Worm (Caenorhabditis elegans) whole organism, late embryonic: ENCODE results near the gene srb-17.

Experiments
- C38D4.7 ChIP-seq: fragments of 200-800 bp; sonication (Bioruptor generic); optimal IDR thresholded peaks from 2 replicates; lab custom pipeline; 2018; ENCODE audit warnings: mild to moderate bottlenecking, missing genetic modification characterization, moderate library complexity, missing compliant biosample characterization
- F13H6.1 ChIP-seq: sonication (generic microtip); optimal IDR thresholded peaks from 2 replicates; lab custom pipeline; 2016; ENCODE audit warnings: missing genetic modification characterization, missing compliant biosample characterization
- K02D7.2 ChIP-seq: sonication (generic microtip); optimal IDR thresholded peaks from 2 replicates; lab custom pipeline; 2017; ENCODE audit warnings: mild to moderate bottlenecking, missing genetic modification characterization, missing compliant biosample characterization
- K09A11.1 ChIP-seq: sonication (generic microtip); optimal IDR thresholded peaks from 2 replicates; lab custom pipeline; 2017; ENCODE audit warnings: antibody characterized with exemption, mild to moderate bottlenecking, missing genetic modification characterization, missing compliant biosample characterization; ENCODE audit not compliant: insufficient read depth
- T23F11.4 ChIP-seq: fragments of 200-800 bp; sonication (Bioruptor generic); optimal IDR thresholded peaks from 2 replicates; lab custom pipeline; 2018; ENCODE audit warnings: mild to moderate bottlenecking, missing genetic modification characterization, missing compliant biosample characterization
- ahr-1 ChIP-seq: sonication (generic microtip); optimal IDR thresholded peaks from 2 replicates; lab custom pipeline; 2016; ENCODE audit warnings: missing genetic modification characterization, missing compliant biosample characterization
- ama-1 ChIP-seq: fragments of 150-350 bp; optimal IDR thresholded peaks from 2 replicates; lab custom pipeline; 2014
- ceh-14 ChIP-seq: sonication (generic microtip); optimal IDR thresholded peaks from 2 replicates; lab custom pipeline; 2016; ENCODE audit warnings: missing genotype, missing genetic modification characterization, missing compliant biosample characterization
- ceh-22 ChIP-seq: sonication (generic microtip); optimal IDR thresholded peaks from 2 replicates; lab custom pipeline; 2017; ENCODE audit warnings: missing biosample characterization, missing genetic modification characterization
- ceh-24 ChIP-seq: sonication (generic microtip); optimal IDR thresholded peaks from 2 replicates; lab custom pipeline; 2016; ENCODE audit warnings: mild to moderate bottlenecking, missing genetic modification characterization, missing compliant biosample characterization
- ceh-30 ChIP-seq: fragments of 150-350 bp; optimal IDR thresholded peaks from 2 replicates; lab custom pipeline; 2014; ENCODE audit warnings: missing biosample characterization, missing genetic modification characterization
- ceh-34 ChIP-seq: sonication (generic microtip); optimal IDR thresholded peaks from 2 replicates; lab custom pipeline; 2016; ENCODE audit warnings: mild to moderate bottlenecking, missing genetic modification characterization, missing compliant biosample characterization
- ceh-45 ChIP-seq: fragments of 200-800 bp; sonication (Bioruptor generic); IDR thresholded peaks from 2 replicates; pipeline ENCODE4 v1.3.6; 2022; ENCODE audit warnings: missing genetic modification reagents, missing genetic modification characterization, missing compliant biosample characterization
- ceh-6 ChIP-seq: fragments of 200-800 bp; sonication (Bioruptor generic); optimal IDR thresholded peaks from 2 replicates; lab custom pipeline; 2018; ENCODE audit warnings: mild to moderate bottlenecking, missing genetic modification characterization, missing compliant biosample characterization
- ceh-9 ChIP-seq: sonication (generic microtip); optimal IDR thresholded peaks from 2 replicates; lab custom pipeline; 2016; ENCODE audit warnings: mild to moderate bottlenecking, missing genetic modification characterization, inconsistent platforms, missing compliant biosample characterization
- dmd-4 ChIP-seq: sonication (generic microtip); optimal IDR thresholded peaks from 2 replicates; lab custom pipeline; 2016; ENCODE audit warnings: borderline replicate concordance, missing genetic modification characterization, missing compliant biosample characterization
- dve-1 ChIP-seq: sonication (generic microtip); optimal IDR thresholded peaks from 2 replicates; lab custom pipeline; 2017; ENCODE audit warnings: antibody characterized with exemption, mild to moderate bottlenecking, missing genetic modification characterization, missing compliant biosample characterization
- elt-2 ChIP-seq: sonication (generic microtip); optimal IDR thresholded peaks from 2 replicates; lab custom pipeline; 2016; ENCODE audit warnings: missing genetic modification reagents, missing genetic modification characterization, missing compliant biosample characterization
- elt-4 ChIP-seq: sonication (generic microtip); optimal IDR thresholded peaks from 2 replicates; lab custom pipeline; 2016; ENCODE audit warnings: missing genetic modification characterization, missing compliant biosample characterization
- fkh-6 ChIP-seq: sonication (generic microtip); optimal IDR thresholded peaks from 2 replicates; lab custom pipeline; 2016; ENCODE audit warnings: missing genetic modification characterization, missing compliant biosample characterization
- hlh-13 ChIP-seq: fragments of 200-800 bp; sonication (Bioruptor generic); optimal IDR thresholded peaks from 2 replicates; lab custom pipeline; 2018; ENCODE audit warnings: mild to moderate bottlenecking, missing genetic modification characterization, missing compliant biosample characterization
- hlh-15 ChIP-seq: sonication (generic microtip); optimal IDR thresholded peaks from 2 replicates; lab custom pipeline; 2016; ENCODE audit warnings: missing genetic modification characterization, missing compliant biosample characterization
- hlh-30 ChIP-seq: sonication (generic microtip); optimal IDR thresholded peaks from 2 replicates; lab custom pipeline; 2017; ENCODE audit warnings: antibody characterized with exemption, missing genetic modification characterization, missing compliant biosample characterization; ENCODE audit not compliant: insufficient read depth
- hlh-6 ChIP-seq: sonication (generic microtip); optimal IDR thresholded peaks from 2 replicates; lab custom pipeline; 2016; ENCODE audit warnings: missing genotype, missing genetic modification characterization, missing compliant biosample characterization
- hlh-8 ChIP-seq: sonication (generic microtip); optimal IDR thresholded peaks from 2 replicates; lab custom pipeline; 2016; ENCODE audit warnings: missing genotype, missing genetic modification characterization, missing compliant biosample characterization
- lin-11 ChIP-seq: fragments of 200-800 bp; sonication (Bioruptor generic); optimal IDR thresholded peaks from 2 replicates; lab custom pipeline; 2018; ENCODE audit warnings: mild to moderate bottlenecking, missing genetic modification characterization, missing compliant biosample characterization
- madf-2 ChIP-seq: sonication (generic microtip); optimal IDR thresholded peaks from 2 replicates; lab custom pipeline; 2017; ENCODE audit warnings: missing genetic modification characterization, missing compliant biosample characterization
- mec-3 ChIP-seq: sonication (generic microtip); optimal IDR thresholded peaks from 2 replicates; lab custom pipeline; 2016; ENCODE audit warnings: borderline replicate concordance, missing genetic modification characterization, missing compliant biosample characterization
- nhr-11 ChIP-seq: fragments of 150-350 bp; optimal IDR thresholded peaks from 2 replicates; lab custom pipeline; 2014; ENCODE audit warnings: missing biosample characterization, missing genetic modification characterization
- odd-2 ChIP-seq: sonication (generic microtip); optimal IDR thresholded peaks from 2 replicates; lab custom pipeline; 2017; ENCODE audit warnings: antibody characterized with exemption, mild to moderate bottlenecking, missing genetic modification characterization, missing compliant biosample characterization
- pag-3 ChIP-seq: sonication (generic microtip); optimal IDR thresholded peaks from 2 replicates; lab custom pipeline; 2016; ENCODE audit warnings: missing compliant biosample characterization, missing genetic modification characterization, borderline replicate concordance
- pha-4 ChIP-seq: fragments of 150-350 bp; optimal IDR thresholded peaks from 2 replicates; lab custom pipeline; 2018; ENCODE audit warnings: missing biosample characterization, missing genetic modification reagents, missing genetic modification characterization
- pqm-1 ChIP-seq: sonication (generic microtip); optimal IDR thresholded peaks from 2 replicates; lab custom pipeline; 2016; ENCODE audit warnings: missing genetic modification characterization, missing compliant biosample characterization
- ref-2 ChIP-seq: sonication (generic microtip); optimal IDR thresholded peaks from 2 replicates; lab custom pipeline; 2016; ENCODE audit warnings: missing genetic modification characterization, missing compliant biosample characterization
- rnt-1 ChIP-seq: sonication (generic microtip); optimal IDR thresholded peaks from 2 replicates; lab custom pipeline; 2016; ENCODE audit warnings: missing genetic modification characterization, missing compliant biosample characterization
- sdc-2 ChIP-seq: sonication (generic microtip); optimal IDR thresholded peaks from 2 replicates; lab custom pipeline; 2016; ENCODE audit warnings: missing genotype, missing genetic modification characterization, missing compliant biosample characterization
- syd-9 ChIP-seq: sonication (generic microtip); optimal IDR thresholded peaks from 2 replicates; lab custom pipeline; 2016; ENCODE audit warnings: mild to moderate bottlenecking, missing genetic modification characterization, moderate library complexity, missing compliant biosample characterization
- tbx-2 ChIP-seq: sonication (generic microtip); optimal IDR thresholded peaks from 2 replicates; lab custom pipeline; 2016; ENCODE audit warnings: missing genetic modification characterization, missing compliant biosample characterization
- ttx-3 ChIP-seq: sonication (generic microtip); optimal IDR thresholded peaks from 2 replicates; lab custom pipeline; 2016; ENCODE audit warnings: missing genetic modification reagents, missing genetic modification characterization, missing compliant biosample characterization
- unc-42 ChIP-seq: sonication (generic microtip); optimal IDR thresholded peaks from 2 replicates; lab custom pipeline; 2016; ENCODE audit warnings: missing genotype, missing genetic modification characterization, missing compliant biosample characterization
- unc-55 ChIP-seq: sonication (generic microtip); optimal IDR thresholded peaks from 2 replicates; lab custom pipeline; 2017; ENCODE audit warnings: missing biosample characterization, missing genetic modification reagents, missing genetic modification characterization
- unc-86 ChIP-seq: sonication (generic microtip); optimal IDR thresholded peaks from 2 replicates; lab custom pipeline; 2016; ENCODE audit warnings: missing genetic modification characterization, missing compliant biosample characterization

Gene srb-17

ce11 chrIV:10449799-10450198, 7.2 kb downstream of the srb-17 start, which contains the start of gene F13B12.4:
F13B12.4 (minus strand) TSS chrIV:10449899.
- TF ChIP-seq ceh-30 (no peak), odd-2 (tag; lab: Kevin White, UChicago) (no peak), K09A11.1 (tag; lab: Kevin White, UChicago) (no peak), fkh-6 (tag; lab: Kevin White, UChicago) (no peak), dve-1 (tag; lab: Kevin White, UChicago) (no peak), nhr-11 (no peak), rnt-1 (tag; lab: Kevin White, UChicago) (no peak), madf-2 (tag; lab: Kevin White, UChicago) (no peak), ttx-3 (tag; lab: Kevin White, UChicago) (no peak), hlh-13 (GFP tag; lab: Kevin White, UChicago) (no peak), lin-11 (no peak), elt-2 (no peak), F13H6.1 (tag; lab: Kevin White, UChicago) (no peak), ceh-45 (GFP tag; lab: Robert Waterston, UW) (no peak), ceh-22 (tag; lab: Kevin White, UChicago) (no peak), dmd-4 (tag; lab: Kevin White, UChicago) (no peak), sdc-2 (tag; lab: Kevin White, UChicago) (no peak), syd-9 (tag; lab: Kevin White, UChicago) (no peak), ref-2 (tag; lab: Kevin White, UChicago) (no peak)

DNA sequence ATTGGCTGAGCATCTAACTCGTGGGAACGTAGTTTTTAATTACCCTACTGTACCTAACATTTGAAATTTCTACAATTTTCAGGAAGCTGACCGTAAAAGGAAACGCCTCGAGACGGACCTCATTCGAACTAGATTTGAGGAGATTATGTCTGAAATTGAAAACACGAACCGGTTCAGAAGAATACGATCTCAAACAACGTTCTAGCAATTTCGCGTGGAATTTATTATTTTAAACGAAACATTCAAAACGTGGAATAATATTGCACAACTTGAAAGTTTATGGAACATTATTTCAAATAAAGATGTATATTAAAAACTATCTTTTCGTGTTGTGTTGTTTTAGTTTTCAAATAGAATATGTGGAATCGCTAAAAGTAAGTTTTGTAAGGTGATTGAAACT, 13.5 kb downstream of the srb-17 start, which contains the start of gene F13B12.7:
Gene F13B12.7 (plus strand): TSS at position 301 of the 400 bp plus-strand sequence.
- TF ChIP-seq tbx-2 (tag; lab: Kevin White, UChicago) (no peak), pqm-1 (no peak), T23F11.4 (GFP tag; lab: Kevin White, UChicago) (no peak), hlh-8 (no peak), hlh-13 (GFP tag; lab: Kevin White, UChicago) (no peak), ama-1 (lab: Kevin White, UChicago) (no peak), hlh-15 (no peak), K02D7.2 (tag; lab: Kevin White, UChicago) (no peak), mec-3 (no peak), hlh-30 (tag; lab: Kevin White, UChicago) (no peak), ahr-1 (tag; lab: Kevin White, UChicago) (no peak), pha-4 (tag; lab: Kevin White, UChicago) (no peak), ceh-24 (tag; lab: Kevin White, UChicago) (no peak), syd-9 (tag; lab: Kevin White, UChicago) (no peak), hlh-6 (tag; lab: Kevin White, UChicago) (no peak), ref-2 (tag; lab: Kevin White, UChicago) (no peak), ceh-9 (tag; lab: Kevin White, UChicago) (no peak), ceh-14 (tag; lab: Kevin White, UChicago) (no peak), ceh-6 (GFP tag; lab: Kevin White, UChicago) (no peak), pag-3 (no peak)

DNA sequence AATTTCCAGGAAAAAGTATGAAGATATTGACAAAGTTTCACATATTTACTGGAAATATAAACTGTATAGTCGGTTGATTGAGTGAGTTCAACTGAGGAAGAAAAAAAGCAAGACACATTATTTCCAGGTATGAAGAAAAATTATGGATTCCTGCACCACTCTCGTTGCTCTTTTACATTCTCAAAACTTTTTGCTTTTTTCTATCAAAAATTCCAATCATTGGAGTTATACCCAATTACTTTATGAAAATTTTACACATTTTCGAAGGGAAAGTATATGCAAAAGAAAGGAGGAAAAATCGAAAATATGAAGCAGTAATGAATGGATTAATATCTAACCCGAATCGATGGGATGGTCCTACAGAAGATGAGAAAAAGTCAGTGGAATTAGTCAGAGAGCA, 14.1 kb downstream of the srb-17 start:
- TF ChIP-seq unc-86 (tag; lab: Kevin White, UChicago) (no peak), ceh-30 (no peak), dmd-4 (tag; lab: Kevin White, UChicago) (no peak), unc-55 (GFP tag; lab: Kevin White, UChicago) (no peak), ceh-34 (tag; lab: Kevin White, UChicago) (no peak), unc-42 (tag; lab: Kevin White, UChicago) (no peak), elt-2 (no peak), C38D4.7 (GFP tag; lab: Kevin White, UChicago) (no peak), K02D7.2 (tag; lab: Kevin White, UChicago) (no peak), ceh-45 (GFP tag; lab: Robert Waterston, UW) (no peak), elt-4 (tag; lab: Kevin White, UChicago) (no peak), hlh-6 (tag; lab: Kevin White, UChicago) (no peak)
- TF ChIP-seq, all 69 proteins: peak for 0
